Fruit fly (Drosophila melanogaster) S2 (cell line): ENCODE measurements around the gene bon.

Experiments
- CG8478 ChIP-seq: fragments of >200 bp; optimal IDR thresholded peaks from 2 replicates; lab custom pipeline; 2018
- CTCF ChIP-seq, 2 experiments: fragments of >200 bp; optimal IDR thresholded peaks; 2 replicates each; lab custom pipeline; 2018

bon gene

dm6 chr3R:20634674-20635594 lies 42.0 kb downstream of the bon start, which contains the start of the genes Pi3K92E and Lrrk:
Pi3K92E (minus strand) TSS chr3R:20634732.
Lrrk (plus strand) TSS chr3R:20635480.
- TF ChIP-seq CG8478 (lab: Kevin White, UChicago) (no peak), CTCF (optimal IDR thresholded peaks at IDR 0.05; lab: Kevin White, UChicago) (no peak)

dm6 chr3R:20635735-20636134 lies 42.8 kb downstream of the bon start:
- TF ChIP-seq CG8478 (lab: Kevin White, UChicago), result no peak
- no peak for TF ChIP-seq CTCF (optimal IDR thresholded peaks at IDR 0.05; lab: Kevin White, UChicago)

dm6 chr3R:20648616-20649015 lies 55.7 kb downstream of the bon start, which contains the start of gene GluRIIE:
GluRIIE (minus strand) TSS chr3R:20648716.
- TF ChIP-seq CTCF (optimal IDR thresholded peaks at IDR 0.05; lab: Kevin White, UChicago) (no peak), CG8478 (lab: Kevin White, UChicago) (no peak)

DNA sequence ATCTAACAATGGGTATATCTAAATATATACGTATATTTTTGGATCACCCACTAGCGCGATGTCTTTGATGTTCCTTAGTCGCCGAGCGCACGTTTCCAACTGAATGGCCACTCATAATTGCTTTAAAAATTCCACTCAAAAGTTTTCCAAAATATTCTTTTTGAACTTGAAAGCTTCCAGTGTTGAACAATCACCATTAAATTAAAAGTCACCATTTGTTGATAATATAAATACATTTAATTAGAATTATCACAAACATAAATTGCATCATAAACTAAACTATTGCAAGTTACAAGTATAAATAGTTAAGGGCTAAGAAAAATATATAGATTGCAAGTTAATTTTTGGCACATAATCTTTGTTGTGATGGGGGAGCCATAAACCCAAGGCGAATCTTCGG lies 59.4 kb downstream of the bon start, which contains the start of gene GluRIID:
TSS of gene GluRIID (minus strand) at position 101 of the 400 bp plus-strand sequence.
- TF ChIP-seq CTCF (optimal IDR thresholded peaks at IDR 0.05; lab: Kevin White, UChicago) (no peak), CG8478 (lab: Kevin White, UChicago) (no peak)

DNA sequence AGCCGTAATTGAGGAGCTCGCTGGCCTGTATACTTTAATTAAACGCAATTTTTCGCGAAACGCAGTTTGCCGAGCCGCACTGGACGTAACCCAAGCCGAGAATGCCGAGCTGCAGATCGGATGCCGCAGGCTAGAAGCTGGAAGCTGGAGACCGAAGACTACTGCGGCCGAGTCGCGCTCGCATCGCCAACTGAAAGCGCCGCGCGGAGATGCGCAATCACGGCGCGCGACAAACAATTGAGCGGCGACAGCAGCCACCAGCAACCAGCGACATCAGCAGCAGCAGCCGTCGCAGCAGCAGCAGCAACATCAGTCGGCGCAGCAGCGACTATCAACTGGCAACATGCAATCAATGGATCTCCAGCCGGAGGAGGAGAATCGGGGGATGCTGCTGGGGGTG lies 63.7 kb downstream of the bon start:
- TF ChIP-seq CTCF (optimal IDR thresholded peaks at IDR 0.05; lab: Kevin White, UChicago) (no peak), CG8478 (lab: Kevin White, UChicago) (no peak)

DNA sequence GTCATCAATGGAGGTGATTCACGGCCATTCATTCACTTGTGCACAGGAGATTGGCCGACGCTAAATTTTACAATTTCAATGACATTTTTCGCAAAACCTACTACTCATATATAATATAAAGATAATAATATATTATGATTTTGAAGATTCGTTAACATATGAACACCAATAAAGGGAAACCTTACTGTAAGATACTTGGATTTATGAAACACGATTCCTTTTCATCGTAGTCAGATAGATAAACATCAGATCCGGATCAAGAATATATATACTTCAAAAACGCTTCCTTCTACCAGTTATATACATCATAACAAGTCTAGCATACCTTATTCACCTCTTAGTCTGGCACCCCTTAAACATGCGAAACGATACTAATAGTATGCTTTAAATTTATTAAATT lies 66.9 kb downstream of the bon start, which contains the start of gene Nep4:
TSS of gene Nep4 (minus strand) at position 101 of the 400 bp plus-strand sequence.
- TF ChIP-seq CTCF (optimal IDR thresholded peaks at IDR 0.05; lab: Kevin White, UChicago) (no peak), CG8478 (lab: Kevin White, UChicago) (no peak)
